Worm (Caenorhabditis elegans) whole organism, young adult: ENCODE results near the gene fipr-17.
"Not testable (repeated sequence)": the region's sequence is repeated elsewhere in the genome, so short reads cannot be mapped to it uniquely, and the experiment has no call there.

Experiments used
- B0019.2 ChIP-seq: fragments of 200-800 bp; sonication (Bioruptor generic); conservative IDR thresholded peaks from 2 replicates; pipeline ENCODE4 v1.3.6; 2022; ENCODE audit warnings: missing genetic modification reagents, missing genetic modification characterization, missing compliant biosample characterization
- B0336.3 ChIP-seq: fragments of 200-800 bp; sonication (Bioruptor generic); IDR thresholded peaks from 2 replicates; pipeline ENCODE4 v1.3.6; 2022; ENCODE audit warnings: missing genetic modification characterization, missing compliant biosample characterization
- F10E7.11 ChIP-seq: sonication (generic microtip); optimal IDR thresholded peaks from 2 replicates; lab custom pipeline; 2017; ENCODE audit warnings: mild to moderate bottlenecking, missing genetic modification characterization, moderate library complexity, missing compliant biosample characterization
- F39B2.1 ChIP-seq: fragments of 200-800 bp; sonication (Bioruptor generic); IDR thresholded peaks from 2 replicates; pipeline ENCODE4 v1.3.6; 2022; ENCODE audit warnings: missing genetic modification reagents, missing genetic modification characterization, missing compliant biosample characterization
- F49E8.2 ChIP-seq: sonication (generic microtip); optimal IDR thresholded peaks from 3 replicates; lab custom pipeline; 2017; ENCODE audit warnings: missing genetic modification characterization, mild to moderate bottlenecking, missing compliant biosample characterization, antibody characterized with exemption, moderate library complexity; ENCODE audit not compliant: insufficient read depth
- F52B5.7 ChIP-seq: sonication (generic microtip); optimal IDR thresholded peaks from 2 replicates; lab custom pipeline; 2016; ENCODE audit warnings: mild to moderate bottlenecking, missing genetic modification characterization, missing compliant biosample characterization
- F57A8.1 ChIP-seq: fragments of 200-800 bp; sonication (Bioruptor generic); optimal IDR thresholded peaks from 2 replicates; lab custom pipeline; 2018; ENCODE audit warnings: mild to moderate bottlenecking, missing genetic modification characterization, moderate library complexity, missing compliant biosample characterization
- K11D2.4 ChIP-seq: fragments of 200-800 bp; sonication (Bioruptor generic); IDR thresholded peaks from 2 replicates; pipeline ENCODE4 v1.3.6; 2022; ENCODE audit warnings: missing genetic modification reagents, missing genetic modification characterization, missing compliant biosample characterization
- K12H6.12 ChIP-seq: fragments of 200-800 bp; sonication (Bioruptor generic); optimal IDR thresholded peaks from 2 replicates; lab custom pipeline; 2018; ENCODE audit warnings: mild to moderate bottlenecking, missing genetic modification characterization, missing compliant biosample characterization
- T07F8.4 ChIP-seq: sonication (generic microtip); optimal IDR thresholded peaks from 2 replicates; lab custom pipeline; 2016; ENCODE audit warnings: mild to moderate bottlenecking, missing genetic modification characterization, moderate library complexity, missing compliant biosample characterization
- Y56A3A.18 ChIP-seq: fragments of 200-800 bp; sonication (Bioruptor generic); IDR thresholded peaks from 2 replicates; pipeline ENCODE4 v1.3.6; 2022; ENCODE audit warnings: missing genetic modification reagents, missing genetic modification characterization, missing compliant biosample characterization
- Y67H2A.10 ChIP-seq: fragments of 200-800 bp; sonication (Bioruptor generic); conservative IDR thresholded peaks from 2 replicates; pipeline ENCODE4 v1.3.6; 2022; ENCODE audit warnings: missing genetic modification reagents, missing genetic modification characterization, missing compliant biosample characterization
- Y79H2A.3 ChIP-seq: fragments of 200-800 bp; sonication (Bioruptor generic); conservative IDR thresholded peaks from 2 replicates; pipeline ENCODE4 v1.3.6; 2022; ENCODE audit warnings: missing genetic modification reagents, missing genetic modification characterization, missing compliant biosample characterization
- atf-7 ChIP-seq: sonication (generic microtip); optimal IDR thresholded peaks from 2 replicates; lab custom pipeline; 2017; ENCODE audit warnings: mild to moderate bottlenecking, missing genetic modification characterization, missing compliant biosample characterization
- bed-1 ChIP-seq: fragments of 200-800 bp; sonication (Bioruptor generic); IDR thresholded peaks from 2 replicates; pipeline ENCODE4 v1.3.6; 2022; ENCODE audit warnings: missing genetic modification reagents, missing genetic modification characterization, missing compliant biosample characterization
- ccch-3 ChIP-seq: fragments of 200-800 bp; sonication (Bioruptor generic); optimal IDR thresholded peaks from 2 replicates; lab custom pipeline; 2018; ENCODE audit warnings: mild to moderate bottlenecking, missing genetic modification characterization, missing compliant biosample characterization
- cebp-1 ChIP-seq, 2 experiments: fragments of 200-800 bp in 1 of 2; sonication (Bioruptor generic) in 1 of 2; sonication (generic microtip) in 1 of 2; IDR thresholded peaks in 1 of 2; optimal IDR thresholded peaks in 1 of 2; 2 replicates each; pipeline versions ENCODE4 v1.3.6 to Lab custom; 2017 to 2022; ENCODE audit warnings: missing compliant biosample characterization in 2 of 2, missing genetic modification characterization in 2 of 2, mild to moderate bottlenecking in 1 of 2, missing genetic modification reagents in 1 of 2, moderate library complexity in 1 of 2
- ceh-40 ChIP-seq: fragments of 200-800 bp; sonication (Bioruptor generic); IDR thresholded peaks from 2 replicates; pipeline ENCODE4 v1.3.6; 2022; ENCODE audit warnings: missing genetic modification characterization, missing compliant biosample characterization
- chd-7 ChIP-seq: sonication (generic microtip); optimal IDR thresholded peaks from 2 replicates; lab custom pipeline; 2016; ENCODE audit warnings: mild to moderate bottlenecking, missing genetic modification characterization, moderate library complexity, missing compliant biosample characterization
- dpff-1 ChIP-seq: sonication (generic microtip); optimal IDR thresholded peaks from 2 replicates; lab custom pipeline; 2017; ENCODE audit warnings: mild to moderate bottlenecking, missing genetic modification characterization, missing compliant biosample characterization
- egl-18 ChIP-seq: fragments of 200-800 bp; sonication (Bioruptor generic); IDR thresholded peaks from 2 replicates; pipeline ENCODE4 v1.3.6; 2022; ENCODE audit warnings: missing genetic modification reagents, missing genetic modification characterization, missing compliant biosample characterization
- egrh-3 ChIP-seq: fragments of 200-800 bp; sonication (Bioruptor generic); IDR thresholded peaks from 2 replicates; pipeline ENCODE4 v1.3.6; 2022; ENCODE audit warnings: missing genetic modification reagents, missing genetic modification characterization, missing compliant biosample characterization
- gei-17 ChIP-seq: fragments of 200-800 bp; sonication (Bioruptor generic); optimal IDR thresholded peaks from 2 replicates; lab custom pipeline; 2018; ENCODE audit warnings: mild to moderate bottlenecking, missing genetic modification characterization, missing compliant biosample characterization
- lin-40 ChIP-seq: sonication (generic microtip); optimal IDR thresholded peaks from 2 replicates; lab custom pipeline; 2016; ENCODE audit warnings: missing genetic modification characterization, mild to moderate bottlenecking, missing compliant biosample characterization, missing genotype, missing genetic modification reagents
- lin-54 ChIP-seq: fragments of 200-800 bp; sonication (Bioruptor generic); optimal IDR thresholded peaks from 2 replicates; lab custom pipeline; 2018; ENCODE audit warnings: mild to moderate bottlenecking, missing genetic modification characterization, missing compliant biosample characterization
- madf-3 ChIP-seq: fragments of 200-800 bp; sonication (Bioruptor generic); IDR thresholded peaks from 2 replicates; pipeline ENCODE4 v1.3.6; 2022; ENCODE audit warnings: missing genetic modification reagents, missing genetic modification characterization, missing compliant biosample characterization
- madf-8 ChIP-seq: fragments of 200-800 bp; sonication (Bioruptor generic); conservative IDR thresholded peaks from 2 replicates; pipeline ENCODE4 v1.3.6; 2022; ENCODE audit warnings: missing genetic modification reagents, missing genetic modification characterization, missing compliant biosample characterization
- mcd-1 ChIP-seq: fragments of 200-800 bp; sonication (Bioruptor generic); IDR thresholded peaks from 2 replicates; pipeline ENCODE4 v1.3.6; 2022; ENCODE audit warnings: missing genetic modification reagents, missing genetic modification characterization, missing compliant biosample characterization
- mel-28 ChIP-seq: sonication (generic microtip); optimal IDR thresholded peaks from 2 replicates; lab custom pipeline; 2016; ENCODE audit warnings: borderline replicate concordance, mild to moderate bottlenecking, missing genetic modification characterization, missing compliant biosample characterization
- nfyb-1 ChIP-seq: fragments of 200-800 bp; sonication (Bioruptor generic); IDR thresholded peaks from 2 replicates; pipeline ENCODE4 v1.3.6; 2022; ENCODE audit warnings: missing genetic modification reagents, missing genetic modification characterization, missing compliant biosample characterization
- nhr-80 ChIP-seq: sonication (generic microtip); optimal IDR thresholded peaks from 2 replicates; lab custom pipeline; 2016; ENCODE audit warnings: missing genetic modification characterization, missing compliant biosample characterization
- nhr-90 ChIP-seq: sonication (generic microtip); optimal IDR thresholded peaks from 2 replicates; lab custom pipeline; 2016; ENCODE audit warnings: missing genotype, mild to moderate bottlenecking, missing genetic modification characterization, missing compliant biosample characterization
- pbrm-1 ChIP-seq: fragments of 200-800 bp; sonication (Bioruptor generic); IDR thresholded peaks from 2 replicates; pipeline ENCODE4 v1.3.6; 2022; ENCODE audit warnings: missing genetic modification reagents, missing genetic modification characterization, missing compliant biosample characterization
- pha-4 ChIP-seq: fragments of 150-350 bp; sonication (generic microtip); optimal IDR thresholded peaks from 2 replicates; lab custom pipeline; 2014; ENCODE audit warnings: missing biosample characterization, missing genetic modification reagents, missing genetic modification characterization
- rcor-1 ChIP-seq: fragments of 200-800 bp; sonication (Bioruptor generic); IDR thresholded peaks from 2 replicates; pipeline ENCODE4 v1.3.6; 2022; ENCODE audit warnings: missing genetic modification reagents, missing genetic modification characterization, missing compliant biosample characterization
- snpc-1.1 ChIP-seq: sonication (generic microtip); optimal IDR thresholded peaks from 2 replicates; lab custom pipeline; 2017; ENCODE audit warnings: missing genetic modification characterization, mild to moderate bottlenecking, missing compliant biosample characterization, antibody characterized with exemption, moderate library complexity, missing genotype, missing genetic modification reagents; ENCODE audit not compliant: insufficient read depth
- snpc-4 ChIP-seq, 5 experiments: fragments of 150-350 bp in 1 of 5; sonication (generic microtip) in 4 of 5; optimal IDR thresholded peaks; 2 replicates each; lab custom pipeline; 2014 to 2018; ENCODE audit warnings: missing genetic modification characterization in 5 of 5, missing biosample characterization in 3 of 5, antibody characterized with exemption in 2 of 5, mild to moderate bottlenecking in 2 of 5, missing compliant biosample characterization in 2 of 5, missing genotype in 2 of 5, moderate library complexity in 2 of 5, missing genetic modification reagents in 1 of 5
- unc-130 ChIP-seq: sonication (generic microtip); optimal IDR thresholded peaks from 2 replicates; lab custom pipeline; 2016; ENCODE audit warnings: missing genetic modification reagents, missing genetic modification characterization, missing compliant biosample characterization
- xnd-1 ChIP-seq: sonication (generic microtip); optimal IDR thresholded peaks from 2 replicates; lab custom pipeline; 2016; ENCODE audit warnings: missing genotype, missing genetic modification reagents, missing genetic modification characterization, missing compliant biosample characterization
- ztf-18 ChIP-seq: sonication (generic microtip); optimal IDR thresholded peaks from 2 replicates; lab custom pipeline; 2016; ENCODE audit warnings: missing genotype, mild to moderate bottlenecking, missing genetic modification characterization, missing compliant biosample characterization
- ztf-3 ChIP-seq: fragments of 200-800 bp; sonication (Bioruptor generic); optimal IDR thresholded peaks from 2 replicates; lab custom pipeline; 2018; ENCODE audit warnings: mild to moderate bottlenecking, missing genetic modification characterization, missing compliant biosample characterization

fipr-17 gene

ce11 chrIII:11032872-11033271, 25.5 kb upstream of the fipr-17 start, which contains the start of gene Y48A6B.9:
TSS of gene Y48A6B.9 (plus strand) at chrIII:11033172.
- no peak for TF ChIP-seq F39B2.1 (GFP tag; lab: Robert Waterston, UW)
- TF ChIP-seq rcor-1 (GFP tag; lab: Robert Waterston, UW) = no peak
- TF ChIP-seq gei-17 (GFP tag; lab: Kevin White, UChicago) = no peak
- TF ChIP-seq K11D2.4 = no peak
- TF ChIP-seq ztf-18 (tag; lab: Kevin White, UChicago) = no peak
- no peak for TF ChIP-seq egrh-3 (GFP tag; lab: Robert Waterston, UW)
- TF ChIP-seq cebp-1 (GFP tag; IDR thresholded peaks at IDR 0.05; lab: Robert Waterston, UW) = no peak
- TF ChIP-seq cebp-1 (tag; optimal IDR thresholded peaks at IDR 0.05; lab: Kevin White, UChicago) = no peak
- no peak for TF ChIP-seq bed-1 (GFP tag; lab: Robert Waterston, UW)
- TF ChIP-seq K12H6.12 (tag; lab: Kevin White, UChicago) = no peak
- TF ChIP-seq ztf-3 = no peak
- no peak for TF ChIP-seq chd-7
- TF ChIP-seq nhr-80 (tag; lab: Kevin White, UChicago) = no peak
- TF ChIP-seq pbrm-1 (GFP tag; lab: Robert Waterston, UW) = no peak
- TF ChIP-seq T07F8.4 (tag; lab: Kevin White, UChicago) = no peak
- TF ChIP-seq madf-3 (GFP tag; lab: Robert Waterston, UW) = no peak

DNA sequence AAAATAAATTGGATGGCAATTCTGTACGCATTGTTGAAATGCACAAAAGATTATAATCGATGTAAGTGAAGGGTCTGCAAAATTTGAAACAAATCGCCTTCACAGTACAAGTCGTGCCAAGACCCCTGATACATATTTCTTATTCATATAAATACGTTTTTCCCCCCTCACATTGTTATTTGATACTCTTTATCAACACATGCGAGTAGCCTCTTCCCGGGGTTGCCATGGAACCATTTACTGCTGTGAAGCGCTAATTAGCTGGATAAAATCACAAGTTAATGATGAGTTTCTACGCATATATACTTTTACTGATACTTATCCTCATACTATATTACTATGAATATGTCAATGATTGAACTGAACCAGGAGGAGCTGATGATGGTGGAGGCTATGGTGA, 23.9 kb upstream of the fipr-17 start, which contains the start of gene Y48A6B.14:
Y48A6B.14 (plus strand) TSS at position 301 of the 400 bp plus-strand sequence.
- TF ChIP-seq ceh-40 (GFP tag; lab: Robert Waterston, UW) = no peak
- TF ChIP-seq F52B5.7 = no peak
- TF ChIP-seq snpc-4 (GFP tag; optimal IDR thresholded peaks at IDR 0.05; lab: Kevin White, UChicago) = no peak
- TF ChIP-seq snpc-4 (tag; optimal IDR thresholded peaks at IDR 0.05; lab: Kevin White, UChicago) = no peak
- TF ChIP-seq B0019.2 (GFP tag; lab: Robert Waterston, UW) = no peak
- no peak for TF ChIP-seq K12H6.12 (tag; lab: Kevin White, UChicago)
- no peak for TF ChIP-seq snpc-1.1
- TF ChIP-seq lin-54 (GFP tag; lab: Kevin White, UChicago) = no peak
- TF ChIP-seq egrh-3 (GFP tag; lab: Robert Waterston, UW) = no peak
- no peak for TF ChIP-seq xnd-1 (tag; lab: Kevin White, UChicago)
- TF ChIP-seq F57A8.1 (GFP tag; lab: Kevin White, UChicago) = no peak
- no peak for TF ChIP-seq Y79H2A.3 (GFP tag; lab: Robert Waterston, UW)
- no peak for TF ChIP-seq atf-7
- TF ChIP-seq unc-130 (GFP tag; lab: Kevin White, UChicago) = no peak
- TF ChIP-seq egl-18 (GFP tag; lab: Robert Waterston, UW) = no peak
- no peak for TF ChIP-seq Y56A3A.18 (GFP tag; lab: Robert Waterston, UW)

- not testable (repeated sequence) for TF ChIP-seq ccch-3 (GFP tag; lab: Kevin White, UChicago); Y67H2A.10 (GFP tag; lab: Robert Waterston, UW); F49E8.2 (tag; lab: Kevin White, UChicago)
- TF ChIP-seq, all 124 proteins: peak for 0; not testable (repeated sequence) for 124
Observed at ce11 chrIII:11029337-11029736, 21.9 kb upstream of the fipr-17 start, which contains the start of gene Y48A6B.8. TSS of gene Y48A6B.8 (minus strand) at chrIII:11029437.

- TF ChIP-seq mcd-1 (GFP tag; lab: Robert Waterston, UW) = 0 out of 2 replicates have a peak, but pooled peaks have one; percentile 41
- TF ChIP-seq Y56A3A.18 (GFP tag; lab: Robert Waterston, UW) = peak; percentile 20; the same call in 1 of the 2 replicates
- peak; percentile 46 for TF ChIP-seq nhr-90 (tag; lab: Kevin White, UChicago)
- TF ChIP-seq atf-7 = peak; percentile 55
- TF ChIP-seq snpc-4 (GFP tag; optimal IDR thresholded peaks at IDR 0.05; lab: Kevin White, UChicago) = no peak
- peak in 2 of 4 experiments; percentile 1 to 22 for TF ChIP-seq snpc-4 (tag; optimal IDR thresholded peaks at IDR 0.05; lab: Kevin White, UChicago)
- no peak for TF ChIP-seq dpff-1
- TF ChIP-seq F10E7.11 (tag; lab: Kevin White, UChicago) = no peak
- no peak for TF ChIP-seq madf-8 (GFP tag; lab: Robert Waterston, UW)
- TF ChIP-seq pha-4 (tag; lab: Kevin White, UChicago) = peak; percentile 63
- peak; percentile 18 for TF ChIP-seq lin-40 (tag; lab: Kevin White, UChicago)
- no peak for TF ChIP-seq mel-28 (tag; lab: Kevin White, UChicago)
- TF ChIP-seq nfyb-1 (GFP tag; lab: Robert Waterston, UW) = peak; percentile 65; the same call in 1 of the 2 replicates
- peak; percentile 98 for TF ChIP-seq nhr-80 (tag; lab: Kevin White, UChicago)
- TF ChIP-seq lin-54 (GFP tag; lab: Kevin White, UChicago) = peak; percentile 11
- peak; percentile 36; the same call in 1 of the 2 replicates for TF ChIP-seq B0336.3 (GFP tag; lab: Robert Waterston, UW)
Observed at ce11 chrIII:11026516-11027048, 19.2 kb upstream of the fipr-17 start, which contains the start of gene Y48A6B.7. TSS of gene Y48A6B.7 (minus strand) at chrIII:11026566.
